Worm (Caenorhabditis elegans): ENCODE results near the gene ceh-33.

ceh-33 gene

DNA sequence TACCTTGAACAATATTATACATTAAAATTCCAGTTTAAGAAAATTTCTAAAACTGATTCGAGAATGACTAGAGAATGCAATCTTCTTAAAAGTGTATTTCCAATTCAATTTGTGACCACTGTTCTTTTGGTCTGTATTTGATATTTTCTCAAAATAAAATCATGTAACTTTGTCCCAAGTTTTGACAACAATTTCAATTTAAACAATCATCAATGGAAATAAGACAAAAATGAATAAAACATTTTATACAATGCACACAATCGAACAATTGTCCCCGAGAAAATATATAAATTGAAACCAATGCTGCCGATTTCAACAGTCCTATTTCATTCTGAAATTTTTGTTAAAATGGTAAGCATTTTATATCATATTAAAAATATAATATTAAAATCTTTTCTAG is 12.8 kb downstream of the ceh-33 start, which contains the start of gene C10G8.4:
Gene C10G8.4 (plus strand): TSS at position 301 of the 400 bp plus-strand sequence.
- no peak for TF ChIP-seq ztf-23 (GFP tag; IDR thresholded peaks at IDR 0.05)
- TF ChIP-seq tab-1 (GFP tag; IDR thresholded peaks at IDR 0.05), result no peak
- TF ChIP-seq klf-2 (GFP tag; conservative IDR thresholded peaks at IDR 0.05), result no peak
- no peak for TF ChIP-seq med-1 (GFP tag; optimal IDR thresholded peaks at IDR 0.05; ENCODE audit: insufficient read depth)
- no peak for TF ChIP-seq ref-1 (GFP tag; conservative IDR thresholded peaks at IDR 0.05)
- TF ChIP-seq T22C8.4 (GFP tag; IDR thresholded peaks at IDR 0.05), result no peak
- TF ChIP-seq ztf-29 (GFP tag; IDR thresholded peaks at IDR 0.05), result no peak
- no peak for TF ChIP-seq flt-1 (GFP tag; IDR thresholded peaks at IDR 0.05)
- TF ChIP-seq cog-1 (tag; optimal IDR thresholded peaks at IDR 0.05), result no peak

DNA sequence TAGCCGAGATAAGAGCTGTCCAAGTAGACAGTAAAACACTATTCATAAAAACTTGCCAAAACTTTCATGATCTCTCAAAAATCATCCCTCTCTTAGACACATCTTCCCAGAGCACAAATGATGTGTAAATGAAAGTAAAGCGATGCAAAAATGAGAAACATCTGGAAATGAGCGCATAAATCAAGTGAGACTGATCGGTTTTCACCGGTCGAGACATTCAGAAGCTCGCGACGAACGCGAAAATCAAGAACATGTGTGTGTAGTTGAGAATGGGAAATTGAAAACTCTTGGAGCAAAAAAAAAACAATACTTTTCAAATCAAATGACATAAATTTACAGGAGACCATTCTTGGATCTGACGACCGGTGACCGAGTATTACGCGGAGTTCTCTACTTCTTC is 20.1 kb downstream of the ceh-33 start:
- TF ChIP-seq ref-1 (GFP tag; conservative IDR thresholded peaks at IDR 0.05) (no peak), T22C8.4 (GFP tag; IDR thresholded peaks at IDR 0.05) (no peak), tab-1 (GFP tag; IDR thresholded peaks at IDR 0.05) (no peak), ztf-29 (GFP tag; IDR thresholded peaks at IDR 0.05) (no peak), klf-2 (GFP tag; conservative IDR thresholded peaks at IDR 0.05) (no peak), med-1 (GFP tag; optimal IDR thresholded peaks at IDR 0.05; ENCODE audit: insufficient read depth) (no peak)

DNA sequence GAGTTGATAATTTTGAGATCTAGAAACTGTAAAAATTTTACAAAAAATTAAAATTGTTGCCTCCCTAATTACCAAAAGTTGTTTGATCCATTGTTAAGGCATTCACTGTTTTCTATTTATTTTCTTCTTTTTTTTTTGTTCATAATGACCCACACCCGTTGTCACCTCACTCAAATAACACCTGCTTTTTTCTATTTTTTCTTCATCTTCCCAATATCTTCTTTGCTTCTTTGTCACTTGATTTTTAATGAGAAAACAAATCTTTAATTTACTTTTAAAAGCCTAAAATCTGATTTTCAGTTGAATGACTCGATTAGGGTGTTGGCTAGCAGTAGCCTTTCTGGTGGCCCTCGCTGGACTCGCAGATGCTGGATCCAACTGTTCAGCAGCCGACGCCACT is 21.1 kb downstream of the ceh-33 start, which contains the start of gene ncx-2:
Gene ncx-2 (plus strand): TSS at position 301 of the 400 bp plus-strand sequence.
- no peak for TF ChIP-seq tab-1 (GFP tag; IDR thresholded peaks at IDR 0.05)
- TF ChIP-seq flt-1 (GFP tag; IDR thresholded peaks at IDR 0.05), result no peak
- TF ChIP-seq T22C8.4 (GFP tag; IDR thresholded peaks at IDR 0.05), result no peak
- no peak for TF ChIP-seq ztf-23 (GFP tag; IDR thresholded peaks at IDR 0.05)
- no peak for TF ChIP-seq ztf-29 (GFP tag; IDR thresholded peaks at IDR 0.05)
- no peak for TF ChIP-seq ref-1 (GFP tag; conservative IDR thresholded peaks at IDR 0.05)
- TF ChIP-seq med-1 (GFP tag; optimal IDR thresholded peaks at IDR 0.05; ENCODE audit: insufficient read depth), result no peak
- TF ChIP-seq klf-2 (GFP tag; conservative IDR thresholded peaks at IDR 0.05), result no peak
- no peak for TF ChIP-seq cog-1 (tag; optimal IDR thresholded peaks at IDR 0.05)

DNA sequence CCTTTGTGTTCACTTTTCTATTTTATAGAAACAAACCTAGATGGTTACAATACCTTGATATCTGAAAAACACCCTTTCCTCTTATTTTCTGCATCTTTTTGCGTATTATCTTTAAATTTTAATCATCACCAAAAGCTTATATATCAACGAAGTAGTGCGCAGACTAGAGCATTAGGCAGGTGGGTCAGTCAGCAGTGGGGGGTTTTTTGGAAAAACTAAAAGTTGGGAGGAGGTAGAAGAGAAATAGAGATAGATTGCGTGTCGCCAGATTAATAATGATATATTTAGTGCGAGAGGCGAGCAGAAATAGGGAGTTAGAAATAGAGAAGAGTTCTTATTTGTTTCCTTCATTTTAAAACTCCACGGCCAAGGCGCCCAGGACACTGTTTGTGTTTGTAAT is 23.2 kb downstream of the ceh-33 start:
- TF ChIP-seq flt-1 (GFP tag; IDR thresholded peaks at IDR 0.05) (no peak), klf-2 (GFP tag; conservative IDR thresholded peaks at IDR 0.05) (no peak), cog-1 (tag; optimal IDR thresholded peaks at IDR 0.05) (no peak), T22C8.4 (GFP tag; IDR thresholded peaks at IDR 0.05) (no peak)

DNA sequence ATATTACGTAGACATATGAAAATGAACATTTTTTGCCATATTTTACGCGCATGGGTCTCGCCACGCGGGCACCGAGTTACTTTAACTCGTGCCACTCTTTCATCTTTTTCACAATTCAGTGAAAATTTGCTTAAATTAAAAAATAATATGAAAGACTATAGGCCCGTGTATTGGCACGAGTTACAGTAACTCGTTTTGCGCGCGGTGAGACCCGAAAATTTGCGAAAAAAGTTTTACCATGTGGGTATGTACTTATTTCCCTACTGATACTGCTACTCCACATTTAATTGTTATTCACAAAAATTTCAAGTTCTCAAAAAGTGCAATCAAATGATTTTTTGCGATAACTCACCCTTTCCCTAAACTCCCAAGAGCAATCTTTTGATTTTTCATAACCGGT is 26.7 kb downstream of the ceh-33 start:
- TF ChIP-seq ztf-23 (GFP tag; IDR thresholded peaks at IDR 0.05) (no peak), ztf-29 (GFP tag; IDR thresholded peaks at IDR 0.05) (no peak), ref-1 (GFP tag; conservative IDR thresholded peaks at IDR 0.05) (no peak), T22C8.4 (GFP tag; IDR thresholded peaks at IDR 0.05) (no peak), tab-1 (GFP tag; IDR thresholded peaks at IDR 0.05) (no peak), klf-2 (GFP tag; conservative IDR thresholded peaks at IDR 0.05) (no peak), flt-1 (GFP tag; IDR thresholded peaks at IDR 0.05) (no peak), med-1 (GFP tag; optimal IDR thresholded peaks at IDR 0.05; ENCODE audit: insufficient read depth) (no peak)

ce11 chrV:5295940-5296339 is 28.5 kb downstream of the ceh-33 start:
- no peak for TF ChIP-seq ref-1 (GFP tag; conservative IDR thresholded peaks at IDR 0.05)
- TF ChIP-seq klf-2 (GFP tag; conservative IDR thresholded peaks at IDR 0.05), result no peak
- TF ChIP-seq tab-1 (GFP tag; IDR thresholded peaks at IDR 0.05), result no peak
- no peak for TF ChIP-seq ztf-29 (GFP tag; IDR thresholded peaks at IDR 0.05)
- no peak for TF ChIP-seq ztf-23 (GFP tag; IDR thresholded peaks at IDR 0.05)
- TF ChIP-seq T22C8.4 (GFP tag; IDR thresholded peaks at IDR 0.05), result no peak
- no peak for TF ChIP-seq med-1 (GFP tag; optimal IDR thresholded peaks at IDR 0.05; ENCODE audit: insufficient read depth)
- no peak for TF ChIP-seq flt-1 (GFP tag; IDR thresholded peaks at IDR 0.05)
- no peak for TF ChIP-seq cog-1 (tag; optimal IDR thresholded peaks at IDR 0.05)

ce11 chrV:5288676-5289075 is 35.8 kb downstream of the ceh-33 start:
- TF ChIP-seq ztf-23 (GFP tag; IDR thresholded peaks at IDR 0.05), result no peak
- no peak for TF ChIP-seq flt-1 (GFP tag; IDR thresholded peaks at IDR 0.05)
- no peak for TF ChIP-seq cog-1 (tag; optimal IDR thresholded peaks at IDR 0.05)
- TF ChIP-seq T22C8.4 (GFP tag; IDR thresholded peaks at IDR 0.05), result no peak
- no peak for TF ChIP-seq ztf-29 (GFP tag; IDR thresholded peaks at IDR 0.05)
- no peak for TF ChIP-seq ref-1 (GFP tag; conservative IDR thresholded peaks at IDR 0.05)
- no peak for TF ChIP-seq klf-2 (GFP tag; conservative IDR thresholded peaks at IDR 0.05)
- TF ChIP-seq tab-1 (GFP tag; IDR thresholded peaks at IDR 0.05), result no peak
- no peak for TF ChIP-seq med-1 (GFP tag; optimal IDR thresholded peaks at IDR 0.05; ENCODE audit: insufficient read depth)

ce11 chrV:5287273-5287672 is 37.2 kb downstream of the ceh-33 start, which contains the start of gene Y49G5A.1:
TSS of gene Y49G5A.1 (minus strand) at chrV:5287373.
- no peak for TF ChIP-seq med-1 (GFP tag; optimal IDR thresholded peaks at IDR 0.05; ENCODE audit: insufficient read depth)
- no peak for TF ChIP-seq T22C8.4 (GFP tag; IDR thresholded peaks at IDR 0.05)
- no peak for TF ChIP-seq ztf-23 (GFP tag; IDR thresholded peaks at IDR 0.05)

DNA sequence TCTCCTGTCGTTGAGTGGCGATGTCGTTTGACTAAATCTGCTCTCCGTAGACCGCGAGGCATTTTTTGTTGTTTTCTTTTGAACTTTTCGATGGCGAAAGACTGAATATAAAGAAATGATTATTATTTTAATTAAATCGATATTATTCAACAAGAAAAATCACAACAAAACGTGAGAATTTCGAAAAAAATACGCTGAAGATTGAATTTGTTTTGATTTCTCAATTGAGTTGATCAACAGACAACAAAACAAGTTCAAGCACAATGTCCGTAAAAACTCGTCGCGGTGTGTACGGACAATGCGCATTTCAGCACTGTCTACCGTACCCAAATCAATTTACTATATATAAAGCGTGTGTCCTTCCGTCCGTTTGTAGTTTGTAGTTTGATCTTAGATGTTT is 46.5 kb downstream of the ceh-33 start, which contains the start of gene B0238.9:
Gene B0238.9 (minus strand): TSS at position 101 of the 400 bp plus-strand sequence.
- TF ChIP-seq klf-2 (GFP tag; conservative IDR thresholded peaks at IDR 0.05), result no peak
- TF ChIP-seq ztf-23 (GFP tag; IDR thresholded peaks at IDR 0.05), result no peak

- TF ChIP-seq T22C8.4 (GFP tag; IDR thresholded peaks at IDR 0.05), result no peak
- TF ChIP-seq med-1 (GFP tag; optimal IDR thresholded peaks at IDR 0.05; ENCODE audit: insufficient read depth), result no peak
- no peak for TF ChIP-seq klf-2 (GFP tag; conservative IDR thresholded peaks at IDR 0.05)
- no peak for TF ChIP-seq tab-1 (GFP tag; IDR thresholded peaks at IDR 0.05)
- no peak for TF ChIP-seq ref-1 (GFP tag; conservative IDR thresholded peaks at IDR 0.05)
- TF ChIP-seq flt-1 (GFP tag; IDR thresholded peaks at IDR 0.05), result no peak
- TF ChIP-seq ztf-29 (GFP tag; IDR thresholded peaks at IDR 0.05), result no peak
- TF ChIP-seq cog-1 (tag; optimal IDR thresholded peaks at IDR 0.05), result no peak
- no peak for TF ChIP-seq ztf-23 (GFP tag; IDR thresholded peaks at IDR 0.05)
Measured at ce11 chrV:5275426-5276007, 48.9 kb downstream of the ceh-33 start.

Measured in whole organism, midembryonic.